Worm (Caenorhabditis elegans) whole organism, L1 larva: Measurements from ENCODE around the gene ZK470.14.

Experiments
- C16A3.4 ChIP-seq: fragments of 150-350 bp; optimal IDR thresholded peaks from 2 replicates; lab custom pipeline; 2014; ENCODE audit warnings: missing biosample characterization, missing genetic modification characterization
- lin-13 ChIP-seq: fragments of 150-350 bp; optimal IDR thresholded peaks from 2 replicates; lab custom pipeline; 2014; ENCODE audit warnings: missing biosample characterization, missing genetic modification reagents, missing genetic modification characterization

- no peak for TF ChIP-seq lin-13 (GFP tag; lab: Kevin White, UChicago)
- no peak for TF ChIP-seq C16A3.4 (tag; lab: Kevin White, UChicago)
These were observed 27.4 kb upstream of the ZK470.14 start, which contains the start of gene ZK470.4 for ce11 chrX:4139593-4140565.
